Fruit fly (Drosophila melanogaster) whole organism, embryonic: ENCODE data around the gene CG5225.

Experiments
- Abd-B ChIP-seq: fragments of 200-800 bp; sonication (Bioruptor generic); optimal IDR thresholded peaks from 2 replicates; lab custom pipeline; 2018; ENCODE audit warnings: missing biosample characterization, mild to moderate bottlenecking, missing genetic modification characterization, moderate library complexity
- Atf3 ChIP-seq: fragments of 200-800 bp; sonication (Bioruptor generic); optimal IDR thresholded peaks from 3 replicates; lab custom pipeline; 2016; ENCODE audit warnings: missing biosample characterization, missing genetic modification characterization
- Awh ChIP-seq: fragments of 200-800 bp; sonication (Bioruptor generic); IDR thresholded peaks from 2 replicates; pipeline ENCODE4, ENCODE4 v1.3.6; 2022; ENCODE audit warnings: missing biosample characterization, missing genetic modification characterization
- CG10267 ChIP-seq: fragments of 200-800 bp; sonication (Bioruptor generic); optimal IDR thresholded peaks from 2 replicates; lab custom pipeline; 2018; ENCODE audit warnings: missing biosample characterization, mild to moderate bottlenecking, missing genetic modification characterization, moderate library complexity
- CG11247 ChIP-seq: fragments of 200-800 bp; sonication (Bioruptor generic); IDR thresholded peaks from 2 replicates; pipeline ENCODE4 v1.3.6; 2022; ENCODE audit warnings: missing biosample characterization, missing genetic modification characterization
- CG11456 ChIP-seq: fragments of 200-800 bp; sonication (Bioruptor generic); IDR thresholded peaks from 3 replicates; pipeline ENCODE4 v1.3.6; 2022; ENCODE audit warnings: missing biosample characterization, missing genetic modification characterization
- CG14965 ChIP-seq: fragments of 200-800 bp; sonication (Bioruptor generic); optimal IDR thresholded peaks from 2 replicates; lab custom pipeline; 2016; ENCODE audit warnings: missing biosample characterization, missing genetic modification characterization, borderline replicate concordance
- CG1832 ChIP-seq: fragments of 200-800 bp; sonication (Bioruptor generic); optimal IDR thresholded peaks from 2 replicates; lab custom pipeline; 2017; ENCODE audit warnings: missing biosample characterization, mild to moderate bottlenecking, missing genetic modification characterization, inconsistent platforms
- CG3407 ChIP-seq: fragments of 200-800 bp; sonication (Bioruptor generic); optimal IDR thresholded peaks from 2 replicates; lab custom pipeline; 2018; ENCODE audit warnings: missing biosample characterization, mild to moderate bottlenecking, missing genetic modification characterization
- CG4360 ChIP-seq: fragments of 200-800 bp; sonication (Bioruptor generic); IDR thresholded peaks from 2 replicates; pipeline ENCODE4 v1.3.6; 2022; ENCODE audit warnings: missing biosample characterization, missing genetic modification characterization
- CG7928 ChIP-seq: fragments of 200-800 bp; sonication (Bioruptor generic); optimal IDR thresholded peaks from 2 replicates; lab custom pipeline; 2017; ENCODE audit warnings: missing biosample characterization, mild to moderate bottlenecking, missing genetic modification characterization
- CG8089 ChIP-seq: fragments of 200-800 bp; sonication (Bioruptor generic); optimal IDR thresholded peaks from 3 replicates; lab custom pipeline; 2016; ENCODE audit warnings: missing biosample characterization, missing genetic modification characterization
- CG9727 ChIP-seq: fragments of 200-800 bp; sonication (Bioruptor generic); optimal IDR thresholded peaks from 3 replicates; lab custom pipeline; 2017; ENCODE audit warnings: missing biosample characterization, mild to moderate bottlenecking, missing genetic modification characterization
- CHES-1-like ChIP-seq: fragments of 200-800 bp; sonication (Bioruptor generic); optimal IDR thresholded peaks from 2 replicates; lab custom pipeline; 2016; ENCODE audit warnings: missing biosample characterization, missing genetic modification characterization
- CTCF ChIP-seq: fragments of 200-800 bp; sonication (Bioruptor generic); optimal IDR thresholded peaks from 2 replicates; lab custom pipeline; 2017; ENCODE audit warnings: missing biosample characterization, mild to moderate bottlenecking, missing genetic modification characterization, moderate library complexity
- Deaf1 ChIP-seq: fragments of 200-800 bp; optimal IDR thresholded peaks from 3 replicates; lab custom pipeline; 2019; ENCODE audit warnings: missing biosample characterization, mild to moderate bottlenecking, missing genetic modification characterization, moderate library complexity
- Dek ChIP-seq: fragments of 200-800 bp; sonication (Bioruptor generic); optimal IDR thresholded peaks from 3 replicates; lab custom pipeline; 2019; ENCODE audit warnings: missing biosample characterization, mild to moderate bottlenecking, missing genetic modification characterization, moderate library complexity
- Doc2 ChIP-seq: fragments of 200-800 bp; sonication (Bioruptor generic); IDR thresholded peaks from 2 replicates; pipeline ENCODE4 v1.3.6; 2022; ENCODE audit warnings: missing biosample characterization, missing genetic modification characterization
- Fer2 ChIP-seq: fragments of 200-800 bp; sonication (Bioruptor generic); optimal IDR thresholded peaks from 2 replicates; lab custom pipeline; 2018; ENCODE audit warnings: missing biosample characterization, mild to moderate bottlenecking, missing genetic modification characterization, moderate library complexity
- Gsc ChIP-seq: fragments of 200-800 bp; sonication (Bioruptor generic); IDR thresholded peaks from 2 replicates; pipeline ENCODE4 v1.3.6; 2022; ENCODE audit warnings: missing biosample characterization, missing genetic modification characterization
- H15 ChIP-seq: fragments of 200-800 bp; sonication (Bioruptor generic); IDR thresholded peaks from 3 replicates; pipeline ENCODE4 v1.3.6; 2022; ENCODE audit warnings: missing biosample characterization, missing genetic modification characterization
- H2.0 ChIP-seq: fragments of 200-800 bp; sonication (Bioruptor generic); IDR thresholded peaks from 2 replicates; pipeline ENCODE4 v1.3.6; 2022; ENCODE audit warnings: missing biosample characterization, missing genetic modification characterization
- Hey ChIP-seq: fragments of 200-800 bp; sonication (Bioruptor generic); optimal IDR thresholded peaks from 3 replicates; lab custom pipeline; 2018; ENCODE audit warnings: missing biosample characterization, mild to moderate bottlenecking, missing genetic modification characterization
- Jarid2 ChIP-seq: fragments of 200-800 bp; sonication (Bioruptor generic); optimal IDR thresholded peaks from 3 replicates; lab custom pipeline; 2017; ENCODE audit warnings: mild to moderate bottlenecking, missing biosample characterization, missing genetic modification reagents, missing genetic modification characterization
- Oaz ChIP-seq: fragments of 200-800 bp; sonication (Bioruptor generic); IDR thresholded peaks from 2 replicates; pipeline ENCODE4 v1.3.6; 2022; ENCODE audit warnings: missing biosample characterization, missing genetic modification characterization
- Sox102F ChIP-seq: fragments of 200-800 bp; sonication (Bioruptor generic); optimal IDR thresholded peaks from 2 replicates; lab custom pipeline; 2018; ENCODE audit warnings: missing biosample characterization, mild to moderate bottlenecking, missing genetic modification characterization, moderate library complexity
- Ssrp ChIP-seq: fragments of 200-800 bp; sonication (Bioruptor generic); optimal IDR thresholded peaks from 2 replicates; lab custom pipeline; 2018; ENCODE audit warnings: missing biosample characterization, mild to moderate bottlenecking, missing genetic modification characterization, moderate library complexity
- Stat92E ChIP-seq, 3 experiments: fragments of >200 bp in 2 of 3; fragments of 200-800 bp in 1 of 3; sonication (Bioruptor generic) in 1 of 3; optimal IDR thresholded peaks; 2 replicates each; lab custom pipeline; 2017 to 2019; ENCODE audit warnings: missing biosample characterization in 3 of 3, missing genetic modification characterization in 3 of 3, mild to moderate bottlenecking in 1 of 3, moderate library complexity in 1 of 3
- Usf ChIP-seq: fragments of 200-800 bp; sonication (Bioruptor generic); optimal IDR thresholded peaks from 2 replicates; lab custom pipeline; 2017; ENCODE audit warnings: missing genotype, missing biosample characterization, missing genetic modification characterization
- chinmo ChIP-seq: fragments of 200-800 bp; sonication (Bioruptor generic); IDR thresholded peaks from 4 replicates; pipeline ENCODE4 v1.3.6; 2022; ENCODE audit warnings: missing biosample characterization, missing genetic modification characterization; ENCODE audit not compliant: partially characterized antibody
- ci ChIP-seq: fragments of 200-800 bp; sonication (Bioruptor generic); IDR thresholded peaks from 3 replicates; pipeline ENCODE4 v1.3.6; 2022; ENCODE audit warnings: missing biosample characterization, missing genetic modification characterization
- croc ChIP-seq: fragments of 200-800 bp; sonication (Bioruptor generic); conservative IDR thresholded peaks from 3 replicates; pipeline ENCODE4 v1.3.6; 2022; ENCODE audit warnings: missing biosample characterization, missing genetic modification characterization
- dm ChIP-seq: fragments of 200-800 bp; sonication (Bioruptor generic); optimal IDR thresholded peaks from 3 replicates; lab custom pipeline; 2016; ENCODE audit warnings: missing biosample characterization, missing genetic modification characterization
- dpn ChIP-seq, 2 experiments: fragments of 200-800 bp; sonication (Bioruptor generic); optimal IDR thresholded peaks; 3 replicates each; lab custom pipeline; 2016; ENCODE audit warnings: missing biosample characterization in 2 of 2, missing genetic modification characterization in 2 of 2
- fd3F ChIP-seq: fragments of 200-800 bp; sonication (Bioruptor generic); optimal IDR thresholded peaks from 2 replicates; lab custom pipeline; 2018; ENCODE audit warnings: missing biosample characterization, mild to moderate bottlenecking, missing genetic modification characterization, moderate library complexity
- gsb-n ChIP-seq: fragments of 200-800 bp; sonication (Bioruptor generic); optimal IDR thresholded peaks from 3 replicates; lab custom pipeline; 2018; ENCODE audit warnings: missing biosample characterization, mild to moderate bottlenecking, missing genetic modification characterization
- ind ChIP-seq: fragments of 200-800 bp; sonication (Bioruptor generic); optimal IDR thresholded peaks from 3 replicates; lab custom pipeline; 2016; ENCODE audit warnings: missing biosample characterization, missing genetic modification characterization
- klu ChIP-seq: fragments of 200-800 bp; sonication (Bioruptor generic); IDR thresholded peaks from 2 replicates; pipeline ENCODE4 v1.3.6; 2022; ENCODE audit warnings: missing biosample characterization, missing genetic modification characterization
- knrl ChIP-seq: fragments of 200-800 bp; sonication (Bioruptor generic); IDR thresholded peaks from 3 replicates; pipeline ENCODE4 v1.3.6; 2022; ENCODE audit warnings: missing biosample characterization, missing genetic modification characterization; ENCODE audit not compliant: partially characterized antibody
- nmo ChIP-seq: fragments of 200-800 bp; sonication (Bioruptor generic); optimal IDR thresholded peaks from 2 replicates; lab custom pipeline; 2018; ENCODE audit warnings: missing biosample characterization, mild to moderate bottlenecking, missing genetic modification characterization, moderate library complexity
- prd ChIP-seq, 3 experiments: fragments of >200 bp in 2 of 3; fragments of 200-800 bp in 1 of 3; sonication (Bioruptor generic) in 1 of 3; optimal IDR thresholded peaks in 2 of 3; IDR thresholded peaks in 1 of 3; 2 replicates in 2 of 3; 3 replicates in 1 of 3; pipeline versions ENCODE4 v1.3.6 to Lab custom; 2017 to 2022; ENCODE audit warnings: missing biosample characterization in 1 of 3, missing genetic modification characterization in 1 of 3
- psq ChIP-seq: fragments of 200-800 bp; sonication (Bioruptor generic); optimal IDR thresholded peaks from 2 replicates; lab custom pipeline; 2017; ENCODE audit warnings: missing biosample characterization, missing genetic modification characterization
- ro ChIP-seq: fragments of 200-800 bp; sonication (Bioruptor generic); IDR thresholded peaks from 2 replicates; pipeline ENCODE4 v1.3.6; 2022; ENCODE audit warnings: missing biosample characterization, missing genetic modification characterization
- slp2 ChIP-seq: fragments of 200-800 bp; sonication (Bioruptor generic); optimal IDR thresholded peaks from 2 replicates; lab custom pipeline; 2016; ENCODE audit warnings: missing biosample characterization, missing genetic modification characterization
- sna ChIP-seq: fragments of 200-800 bp; sonication (Bioruptor generic); IDR thresholded peaks from 2 replicates; pipeline ENCODE4 v1.3.6; 2022; ENCODE audit warnings: missing biosample characterization, missing genetic modification characterization; ENCODE audit not compliant: partially characterized antibody
- ssp ChIP-seq: fragments of 200-800 bp; sonication (Bioruptor generic); IDR thresholded peaks from 2 replicates; pipeline ENCODE4 v1.3.6; 2022; ENCODE audit warnings: missing biosample characterization, missing genetic modification characterization
- tgo ChIP-seq: fragments of 200-800 bp; sonication (Bioruptor generic); IDR thresholded peaks from 3 replicates; pipeline ENCODE4 v1.3.6; 2022; ENCODE audit warnings: missing biosample characterization, missing genetic modification characterization
- wek ChIP-seq: fragments of 200-800 bp; sonication (Bioruptor generic); optimal IDR thresholded peaks from 3 replicates; lab custom pipeline; 2018; ENCODE audit warnings: missing biosample characterization, mild to moderate bottlenecking, missing genetic modification characterization, moderate library complexity
- yki ChIP-seq: fragments of >200 bp; optimal IDR thresholded peaks from 3 replicates; lab custom pipeline; 2018
- zfh2 ChIP-seq: fragments of 200-800 bp; sonication (Bioruptor generic); optimal IDR thresholded peaks from 2 replicates; lab custom pipeline; 2016; ENCODE audit warnings: missing biosample characterization, missing genetic modification characterization

The CG5225 gene

dm6 chr3R:17078961-17079858 lies 50.7 kb downstream of the CG5225 start (continued):
- TF ChIP-seq Abd-B (GFP tag; lab: Kevin White, UChicago) (no peak), fd3F (GFP tag; lab: Kevin White, UChicago) (no peak), zfh2 (GFP tag; lab: Kevin White, UChicago) (no peak), Fer2 (no peak), ro (GFP tag; lab: Robert Waterston, UW) (no peak), CG3407 (GFP tag; lab: Kevin White, UChicago) (no peak), H2.0 (no peak), CG4360 (GFP tag; lab: Robert Waterston, UW) (peak; percentile 42), yki (lab: Kevin White, UChicago) (no peak), CG1832 (GFP tag; lab: Kevin White, UChicago) (no peak), ssp (GFP tag; lab: Robert Waterston, UW) (no peak), Hey (tag; lab: Kevin White, UChicago) (no peak), CTCF (GFP tag; lab: Kevin White, UChicago) (no peak), Doc2 (GFP tag; lab: Robert Waterston, UW) (no peak), Oaz (GFP tag; lab: Robert Waterston, UW) (no peak), Gsc (no peak), knrl (no peak), CHES-1-like (GFP tag; lab: Kevin White, UChicago) (no peak), klu (no peak), psq (GFP tag; lab: Kevin White, UChicago) (no peak), wek (GFP tag; lab: Kevin White, UChicago) (peak; percentile 73), H15 (GFP tag; lab: Robert Waterston, UW) (no peak), Usf (GFP tag; lab: Kevin White, UChicago) (no peak), croc (no peak), ci (GFP tag; lab: Robert Waterston, UW) (peak; percentile 55; the same call in 1 of the 3 replicates), sna (GFP tag; lab: Robert Waterston, UW) (no peak), CG14965 (GFP tag; lab: Kevin White, UChicago) (no peak), Ssrp (no peak), Awh (GFP tag; lab: Robert Waterston, UW) (peak; percentile 49), dpn (GFP tag; optimal IDR thresholded peaks at IDR 0.05; lab: Kevin White, UChicago) (no peak), CG11247 (no peak), Sox102F (GFP tag; lab: Kevin White, UChicago) (no peak), ind (GFP tag; lab: Kevin White, UChicago) (no peak), CG7928 (no peak), prd (optimal IDR thresholded peaks at IDR 0.05; lab: Kevin White, UChicago) (no peak), prd (GFP tag; IDR thresholded peaks at IDR 0.05; lab: Robert Waterston, UW) (no peak), chinmo (0 out of 4 replicates have a peak, but pooled peaks have one; percentile 56), nmo (no peak), Atf3 (no peak), Dek (tag; lab: Kevin White, UChicago) (no peak), gsb-n (tag; lab: Kevin White, UChicago) (no peak), CG8089 (GFP tag; lab: Kevin White, UChicago) (no peak), CG11456 (GFP tag; lab: Robert Waterston, UW) (no peak), CG10267 (no peak), Jarid2 (GFP tag; lab: Kevin White, UChicago) (no peak), Stat92E (GFP tag; optimal IDR thresholded peaks at IDR 0.05; lab: Kevin White, UChicago) (no peak), slp2 (GFP tag; lab: Kevin White, UChicago) (no peak), tgo (GFP tag; lab: Robert Waterston, UW) (no peak), dm (no peak), Deaf1 (tag; lab: Kevin White, UChicago) (no peak), CG9727 (GFP tag; lab: Kevin White, UChicago) (no peak)
